Worm (Caenorhabditis elegans) whole organism, L2 larva: ENCODE results near the gene nlf-1.

Experiments used
- aly-2 ChIP-seq: fragments of 150-350 bp; optimal IDR thresholded peaks from 2 replicates; lab custom pipeline; 2014; ENCODE audit warnings: missing biosample characterization, missing genetic modification characterization
- ama-1 ChIP-seq: fragments of 150-350 bp; optimal IDR thresholded peaks from 2 replicates; lab custom pipeline; 2018; ENCODE audit warnings: inconsistent platforms
- dmd-4 ChIP-seq: sonication (generic microtip); optimal IDR thresholded peaks from 2 replicates; lab custom pipeline; 2017; ENCODE audit warnings: missing biosample characterization, missing genetic modification characterization
- egl-27 ChIP-seq: sonication (generic microtip); optimal IDR thresholded peaks from 3 replicates; lab custom pipeline; 2017; ENCODE audit warnings: missing biosample characterization, missing genetic modification reagents, missing genetic modification characterization
- lsy-2 ChIP-seq, 2 experiments: fragments of 150-350 bp in 1 of 2; sonication (generic microtip) in 1 of 2; optimal IDR thresholded peaks; 2 replicates each; lab custom pipeline; 2014 to 2017; ENCODE audit warnings: missing biosample characterization in 2 of 2, missing genetic modification characterization in 2 of 2
- nhr-10 ChIP-seq: sonication (generic microtip); optimal IDR thresholded peaks from 2 replicates; lab custom pipeline; 2017; ENCODE audit warnings: missing biosample characterization, missing genetic modification characterization
- nhr-25 ChIP-seq: fragments of 150-350 bp; sonication (generic microtip); optimal IDR thresholded peaks from 3 replicates; lab custom pipeline; 2014; ENCODE audit warnings: missing biosample characterization, missing genetic modification characterization
- nhr-77 ChIP-seq: fragments of 150-350 bp; optimal IDR thresholded peaks from 2 replicates; lab custom pipeline; 2014; ENCODE audit warnings: missing biosample characterization, missing genetic modification characterization
- sma-9 ChIP-seq, 2 experiments: fragments of 150-350 bp in 1 of 2; sonication (generic microtip) in 1 of 2; optimal IDR thresholded peaks; 2 replicates each; lab custom pipeline; 2014 to 2016; ENCODE audit warnings: missing genetic modification characterization in 2 of 2, mild to moderate bottlenecking in 1 of 2, missing biosample characterization in 1 of 2, missing compliant biosample characterization in 1 of 2, missing genetic modification reagents in 1 of 2, moderate library complexity in 1 of 2
- snpc-4 ChIP-seq: fragments of 150-350 bp; optimal IDR thresholded peaks from 2 replicates; lab custom pipeline; 2014; ENCODE audit warnings: missing biosample characterization, missing genetic modification characterization

DNA sequence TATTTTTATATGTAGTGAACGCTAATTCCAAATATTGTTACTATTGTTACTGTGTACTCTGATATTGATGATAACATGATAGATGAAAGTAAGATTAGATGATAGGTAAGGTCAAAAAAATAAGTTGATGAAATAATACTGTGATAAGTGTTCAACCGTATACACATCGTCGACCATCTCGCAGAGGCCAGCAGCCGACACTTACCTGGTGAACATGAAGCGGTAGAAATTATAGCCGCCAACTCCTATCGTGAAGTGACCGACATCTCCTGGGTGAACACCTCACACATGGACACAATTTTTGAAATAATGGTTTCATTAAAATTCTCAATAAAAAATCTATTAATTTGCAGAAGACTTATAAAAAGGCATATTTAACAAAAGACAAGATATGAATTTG, 10.0 kb upstream of the nlf-1 start:
- TF ChIP-seq ama-1 (lab: Kevin White, UChicago) = no peak
- TF ChIP-seq nhr-77 (tag; lab: Kevin White, UChicago) = no peak
- TF ChIP-seq dmd-4 (tag; lab: Kevin White, UChicago) = no peak
- TF ChIP-seq egl-27 (tag; lab: Kevin White, UChicago) = no peak
- TF ChIP-seq snpc-4 (tag; lab: Kevin White, UChicago) = peak; percentile 53
- TF ChIP-seq lsy-2 (tag; optimal IDR thresholded peaks at IDR 0.05; lab: Kevin White, UChicago) = no peak
- TF ChIP-seq aly-2 = no peak
- no peak for TF ChIP-seq nhr-10 (tag; lab: Kevin White, UChicago)
- TF ChIP-seq sma-9 (GFP tag; optimal IDR thresholded peaks at IDR 0.05; lab: Kevin White, UChicago) = no peak
- TF ChIP-seq sma-9 (tag; optimal IDR thresholded peaks at IDR 0.05; lab: Kevin White, UChicago) = no peak
- no peak for TF ChIP-seq nhr-25
